Worm (Caenorhabditis elegans) whole organism, mixed stage, embryonic: Measurements from ENCODE around the gene ZK105.1.

Experiments used
- ceh-43 ChIP-seq: fragments of 200-800 bp; sonication (Bioruptor generic); optimal IDR thresholded peaks from 2 replicates; lab custom pipeline; 2018; ENCODE audit warnings: mild to moderate bottlenecking, missing genetic modification characterization, moderate library complexity, missing compliant biosample characterization
- ces-1 ChIP-seq: fragments of 150-350 bp; optimal IDR thresholded peaks from 2 replicates; lab custom pipeline; 2014; ENCODE audit warnings: missing biosample characterization, missing genetic modification reagents, missing genetic modification characterization
- elt-1 ChIP-seq: sonication (generic microtip); optimal IDR thresholded peaks from 2 replicates; lab custom pipeline; 2017; ENCODE audit warnings: missing genetic modification characterization, mild to moderate bottlenecking, missing compliant biosample characterization, antibody characterized with exemption, moderate library complexity, borderline replicate concordance; ENCODE audit not compliant: insufficient read depth
- elt-3 ChIP-seq: fragments of 150-350 bp; optimal IDR thresholded peaks from 2 replicates; lab custom pipeline; 2014; ENCODE audit warnings: missing biosample characterization, missing genetic modification characterization
- ham-2 ChIP-seq: fragments of 200-800 bp; sonication (Bioruptor generic); optimal IDR thresholded peaks from 2 replicates; lab custom pipeline; 2018; ENCODE audit warnings: mild to moderate bottlenecking, missing genetic modification characterization, missing compliant biosample characterization
- mab-5 ChIP-seq: fragments of 150-350 bp; optimal IDR thresholded peaks from 2 replicates; lab custom pipeline; 2014; ENCODE audit warnings: missing biosample characterization, missing genetic modification characterization
- mep-1 ChIP-seq: fragments of 150-350 bp; optimal IDR thresholded peaks from 2 replicates; lab custom pipeline; 2017; ENCODE audit warnings: missing biosample characterization, missing genetic modification reagents, missing genetic modification characterization, inconsistent platforms
- pha-4 ChIP-seq: fragments of 150-350 bp; optimal IDR thresholded peaks from 2 replicates; lab custom pipeline; 2018; ENCODE audit warnings: missing biosample characterization, missing genetic modification reagents, missing genetic modification characterization
- snpc-4 ChIP-seq: fragments of 150-350 bp; optimal IDR thresholded peaks from 2 replicates; lab custom pipeline; 2014; ENCODE audit warnings: missing biosample characterization, missing genetic modification characterization
- tbx-8 ChIP-seq: fragments of 200-800 bp; sonication (Bioruptor generic); optimal IDR thresholded peaks from 2 replicates; lab custom pipeline; 2018; ENCODE audit warnings: mild to moderate bottlenecking, missing genetic modification characterization, moderate library complexity, missing compliant biosample characterization
- unc-62 ChIP-seq: fragments of 150-350 bp; optimal IDR thresholded peaks from 2 replicates; lab custom pipeline; 2014; ENCODE audit warnings: missing biosample characterization, missing genetic modification reagents, missing genetic modification characterization

- TF ChIP-seq unc-62 (no peak), mab-5 (tag; lab: Kevin White, UChicago) (no peak), ham-2 (GFP tag; lab: Kevin White, UChicago) (no peak), ces-1 (GFP tag; lab: Kevin White, UChicago) (no peak), elt-3 (tag; lab: Kevin White, UChicago) (no peak), ceh-43 (GFP tag; lab: Kevin White, UChicago) (no peak), mep-1 (no peak), tbx-8 (GFP tag; lab: Kevin White, UChicago) (no peak), elt-1 (tag; lab: Kevin White, UChicago) (no peak), pha-4 (tag; lab: Kevin White, UChicago) (no peak), snpc-4 (tag; lab: Kevin White, UChicago) (no peak)
These were observed 20.4 kb upstream of the ZK105.1 start, which contains the start of gene C12D5.10 for ce11 chrV:7693394-7693793.
